Fruit fly (Drosophila melanogaster) whole organism, embryonic: Measurements from ENCODE around the gene CG14442.
A peak's percentile ranks its signal among the peaks of the same experiment; 100 is the strongest.

ENCODE experiments used
- B-H2 ChIP-seq: fragments of 200-800 bp; sonication (Bioruptor generic); optimal IDR thresholded peaks from 2 replicates; lab custom pipeline; 2018; ENCODE audit warnings: missing biosample characterization, mild to moderate bottlenecking, missing genetic modification characterization
- CG1024 ChIP-seq: fragments of 200-800 bp; sonication (Bioruptor generic); IDR thresholded peaks from 2 replicates; pipeline ENCODE4 v1.3.6; 2022; ENCODE audit warnings: missing biosample characterization, missing genetic modification characterization
- CG10274 ChIP-seq: fragments of 200-800 bp; sonication (Bioruptor generic); optimal IDR thresholded peaks from 3 replicates; lab custom pipeline; 2017; ENCODE audit warnings: missing biosample characterization, mild to moderate bottlenecking, missing genetic modification characterization
- CG12299 ChIP-seq: fragments of 200-800 bp; sonication (Bioruptor generic); optimal IDR thresholded peaks from 2 replicates; lab custom pipeline; 2018; ENCODE audit warnings: missing biosample characterization, mild to moderate bottlenecking, missing genetic modification characterization
- CG1603 ChIP-seq: fragments of 200-800 bp; sonication (Bioruptor generic); optimal IDR thresholded peaks from 2 replicates; lab custom pipeline; 2019; ENCODE audit warnings: missing biosample characterization, mild to moderate bottlenecking, missing genetic modification characterization, moderate library complexity
- CG18764 ChIP-seq: fragments of 200-800 bp; sonication (Bioruptor generic); optimal IDR thresholded peaks from 3 replicates; lab custom pipeline; 2016; ENCODE audit warnings: missing biosample characterization, missing genetic modification characterization
- CG3281 ChIP-seq: fragments of 200-800 bp; sonication (Bioruptor generic); optimal IDR thresholded peaks from 3 replicates; lab custom pipeline; 2017; ENCODE audit warnings: missing biosample characterization, mild to moderate bottlenecking, missing genetic modification characterization
- CG33557 ChIP-seq: fragments of 200-800 bp; sonication (Bioruptor generic); optimal IDR thresholded peaks from 2 replicates; lab custom pipeline; 2019; ENCODE audit warnings: missing biosample characterization, mild to moderate bottlenecking, missing genetic modification characterization, moderate library complexity
- CG3838 ChIP-seq: fragments of 200-800 bp; sonication (Bioruptor generic); optimal IDR thresholded peaks from 3 replicates; lab custom pipeline; 2016; ENCODE audit warnings: missing biosample characterization, missing genetic modification characterization
- CG4424 ChIP-seq: fragments of 200-800 bp; sonication (Bioruptor generic); optimal IDR thresholded peaks from 3 replicates; lab custom pipeline; 2016; ENCODE audit warnings: missing biosample characterization, missing genetic modification characterization
- CG4854 ChIP-seq: fragments of 200-800 bp; sonication (Bioruptor generic); optimal IDR thresholded peaks from 2 replicates; lab custom pipeline; 2016; ENCODE audit warnings: missing biosample characterization, missing genetic modification characterization, inconsistent platforms
- CG5245 ChIP-seq: fragments of 200-800 bp; sonication (Bioruptor generic); optimal IDR thresholded peaks from 3 replicates; lab custom pipeline; 2016; ENCODE audit warnings: missing biosample characterization, missing genetic modification characterization
- CG6254 ChIP-seq: fragments of 200-800 bp; sonication (Bioruptor generic); optimal IDR thresholded peaks from 3 replicates; lab custom pipeline; 2017; ENCODE audit warnings: mild to moderate bottlenecking, missing biosample characterization, missing genetic modification reagents, missing genetic modification characterization
- CG8478 ChIP-seq: fragments of >200 bp; optimal IDR thresholded peaks from 2 replicates; lab custom pipeline; 2018
- CTCF ChIP-seq: fragments of 200-800 bp; sonication (Bioruptor generic); optimal IDR thresholded peaks from 2 replicates; lab custom pipeline; 2017; ENCODE audit warnings: missing biosample characterization, mild to moderate bottlenecking, missing genetic modification characterization, moderate library complexity
- Dll ChIP-seq: fragments of 200-800 bp; sonication (Bioruptor generic); IDR thresholded peaks from 4 replicates; pipeline ENCODE4 v1.3.6; 2022; ENCODE audit warnings: missing biosample characterization, missing genetic modification characterization; ENCODE audit not compliant: partially characterized antibody
- Dp ChIP-seq: fragments of 200-800 bp; sonication (Bioruptor generic); optimal IDR thresholded peaks from 2 replicates; lab custom pipeline; 2018; ENCODE audit warnings: missing biosample characterization, mild to moderate bottlenecking, missing genetic modification characterization, moderate library complexity
- Fer2 ChIP-seq: fragments of 200-800 bp; sonication (Bioruptor generic); optimal IDR thresholded peaks from 2 replicates; lab custom pipeline; 2018; ENCODE audit warnings: missing biosample characterization, mild to moderate bottlenecking, missing genetic modification characterization, moderate library complexity
- Fer3 ChIP-seq: fragments of 200-800 bp; sonication (Bioruptor generic); optimal IDR thresholded peaks from 2 replicates; lab custom pipeline; 2018; ENCODE audit warnings: missing biosample characterization, mild to moderate bottlenecking, missing genetic modification characterization, moderate library complexity
- HLH54F ChIP-seq: fragments of 200-800 bp; sonication (Bioruptor generic); optimal IDR thresholded peaks from 3 replicates; lab custom pipeline; 2016; ENCODE audit warnings: missing biosample characterization, missing genetic modification characterization
- HmgZ ChIP-seq: fragments of 200-800 bp; sonication (Bioruptor generic); optimal IDR thresholded peaks from 2 replicates; lab custom pipeline; 2018; ENCODE audit warnings: missing biosample characterization, mild to moderate bottlenecking, missing genetic modification characterization
- Hmr ChIP-seq: fragments of 200-800 bp; sonication (Bioruptor generic); optimal IDR thresholded peaks from 3 replicates; lab custom pipeline; 2017; ENCODE audit warnings: mild to moderate bottlenecking, missing biosample characterization, missing genetic modification reagents, missing genetic modification characterization
- Kr ChIP-seq: fragments of 200-800 bp; sonication (Bioruptor generic); optimal IDR thresholded peaks from 2 replicates; lab custom pipeline; 2017; ENCODE audit warnings: missing biosample characterization, mild to moderate bottlenecking, missing genetic modification characterization
- Lhr ChIP-seq: fragments of 200-800 bp; sonication (Bioruptor generic); optimal IDR thresholded peaks from 3 replicates; lab custom pipeline; 2017; ENCODE audit warnings: mild to moderate bottlenecking, missing biosample characterization, missing genetic modification reagents, missing genetic modification characterization
- Myb ChIP-seq: fragments of 200-800 bp; sonication (Bioruptor generic); optimal IDR thresholded peaks from 2 replicates; lab custom pipeline; 2016; ENCODE audit warnings: missing biosample characterization, missing genetic modification characterization
- Nf-YA ChIP-seq: fragments of 200-800 bp; sonication (Bioruptor generic); IDR thresholded peaks from 2 replicates; pipeline ENCODE4 v1.3.6; 2022; ENCODE audit warnings: missing biosample characterization, missing genetic modification characterization
- Oaz ChIP-seq: fragments of 200-800 bp; sonication (Bioruptor generic); IDR thresholded peaks from 2 replicates; pipeline ENCODE4 v1.3.6; 2022; ENCODE audit warnings: missing biosample characterization, missing genetic modification characterization
- PHDP ChIP-seq: fragments of 200-800 bp; sonication (Bioruptor generic); optimal IDR thresholded peaks from 3 replicates; lab custom pipeline; 2018; ENCODE audit warnings: missing biosample characterization, mild to moderate bottlenecking, missing genetic modification characterization, moderate library complexity
- Pdp1 ChIP-seq, 2 experiments: fragments of 200-800 bp; sonication (Bioruptor generic); optimal IDR thresholded peaks; 3 replicates each; lab custom pipeline; 2016; ENCODE audit warnings: missing biosample characterization in 2 of 2, missing genetic modification characterization in 2 of 2, mild to moderate bottlenecking in 1 of 2, moderate library complexity in 1 of 2
- Ravus ChIP-seq: fragments of 200-800 bp; sonication (Bioruptor generic); IDR thresholded peaks from 2 replicates; pipeline ENCODE4 v1.3.6; 2022; ENCODE audit warnings: missing biosample characterization, missing genetic modification characterization
- Rx ChIP-seq: fragments of 200-800 bp; sonication (Bioruptor generic); IDR thresholded peaks from 2 replicates; pipeline ENCODE4 v1.3.6; 2022; ENCODE audit warnings: missing biosample characterization, missing genetic modification characterization
- Side ChIP-seq: fragments of 200-800 bp; sonication (Bioruptor generic); optimal IDR thresholded peaks from 2 replicates; lab custom pipeline; 2016; ENCODE audit warnings: missing biosample characterization, missing genetic modification characterization
- Spps ChIP-seq: fragments of 200-800 bp; sonication (Bioruptor generic); optimal IDR thresholded peaks from 2 replicates; lab custom pipeline; 2018; ENCODE audit warnings: missing biosample characterization, mild to moderate bottlenecking, missing genetic modification characterization
- Sry-β ChIP-seq: fragments of 200-800 bp; sonication (Bioruptor generic); optimal IDR thresholded peaks from 2 replicates; lab custom pipeline; 2018; ENCODE audit warnings: missing biosample characterization, mild to moderate bottlenecking, missing genetic modification characterization, moderate library complexity
- Stat92E ChIP-seq, 3 experiments: fragments of >200 bp in 2 of 3; fragments of 200-800 bp in 1 of 3; sonication (Bioruptor generic) in 1 of 3; optimal IDR thresholded peaks; 2 replicates each; lab custom pipeline; 2017 to 2019; ENCODE audit warnings: missing biosample characterization in 3 of 3, missing genetic modification characterization in 3 of 3, mild to moderate bottlenecking in 1 of 3, moderate library complexity in 1 of 3
- Vsx1 ChIP-seq: fragments of 200-800 bp; sonication (Bioruptor generic); optimal IDR thresholded peaks from 2 replicates; lab custom pipeline; 2017; ENCODE audit warnings: missing biosample characterization, mild to moderate bottlenecking, missing genetic modification characterization, missing genetic modification reagents
- Xrp1 ChIP-seq: fragments of 200-800 bp; sonication (Bioruptor generic); IDR thresholded peaks from 2 replicates; pipeline ENCODE4 v1.3.6; 2022; ENCODE audit warnings: missing biosample characterization, missing genetic modification characterization
- al ChIP-seq: fragments of 200-800 bp; sonication (Bioruptor generic); IDR thresholded peaks from 2 replicates; pipeline ENCODE4 v1.3.6; 2022; ENCODE audit warnings: missing biosample characterization, missing genetic modification characterization
- amos ChIP-seq: fragments of 200-800 bp; sonication (Bioruptor generic); IDR thresholded peaks from 2 replicates; pipeline ENCODE4 v1.3.6; 2022; ENCODE audit warnings: missing biosample characterization, missing genetic modification characterization; ENCODE audit not compliant: partially characterized antibody
- br ChIP-seq: fragments of >200 bp; optimal IDR thresholded peaks from 2 replicates; lab custom pipeline; 2017
- cato ChIP-seq: fragments of 200-800 bp; sonication (Bioruptor generic); optimal IDR thresholded peaks from 2 replicates; lab custom pipeline; 2016; ENCODE audit warnings: missing biosample characterization, missing genetic modification characterization, borderline replicate concordance
- da ChIP-seq: fragments of 200-800 bp; sonication (Bioruptor generic); optimal IDR thresholded peaks from 2 replicates; lab custom pipeline; 2016; ENCODE audit warnings: missing biosample characterization, missing genetic modification characterization
- danr ChIP-seq: fragments of 200-800 bp; sonication (Bioruptor generic); IDR thresholded peaks from 2 replicates; pipeline ENCODE4 v1.3.6; 2022; ENCODE audit warnings: missing biosample characterization, missing genetic modification characterization
- dpn ChIP-seq, 2 experiments: fragments of 200-800 bp; sonication (Bioruptor generic); optimal IDR thresholded peaks; 3 replicates each; lab custom pipeline; 2016; ENCODE audit warnings: missing biosample characterization in 2 of 2, missing genetic modification characterization in 2 of 2
- dysf ChIP-seq: fragments of 200-800 bp; sonication (Bioruptor generic); IDR thresholded peaks from 3 replicates; pipeline ENCODE4 v1.3.6; 2022; ENCODE audit warnings: missing biosample characterization, missing genetic modification characterization
- ftz-f1 ChIP-seq: fragments of 200-800 bp; sonication (Bioruptor generic); optimal IDR thresholded peaks from 2 replicates; lab custom pipeline; 2016; ENCODE audit warnings: missing biosample characterization, missing genetic modification characterization
- h ChIP-seq: fragments of >200 bp; optimal IDR thresholded peaks from 2 replicates; lab custom pipeline; 2017
- onecut ChIP-seq: fragments of 200-800 bp; sonication (Bioruptor generic); IDR thresholded peaks from 2 replicates; pipeline ENCODE4 v1.3.6; 2022; ENCODE audit warnings: missing biosample characterization, missing genetic modification characterization
- tin ChIP-seq: fragments of 200-800 bp; sonication (Bioruptor generic); optimal IDR thresholded peaks from 3 replicates; lab custom pipeline; 2016; ENCODE audit warnings: missing biosample characterization, missing genetic modification characterization
- unc-4 ChIP-seq: fragments of 200-800 bp; sonication (Bioruptor generic); IDR thresholded peaks from 2 replicates; pipeline ENCODE4 v1.3.6; 2022; ENCODE audit warnings: missing biosample characterization, missing genetic modification characterization; ENCODE audit not compliant: partially characterized antibody
- wek ChIP-seq: fragments of 200-800 bp; sonication (Bioruptor generic); optimal IDR thresholded peaks from 3 replicates; lab custom pipeline; 2018; ENCODE audit warnings: missing biosample characterization, mild to moderate bottlenecking, missing genetic modification characterization, moderate library complexity

CG14442 gene

dm6 chrX:6656023-6656594 lies 38.7 kb downstream of the CG14442 start (continued):
- peak; percentile 70 to 89 for TF ChIP-seq Pdp1 (GFP tag; optimal IDR thresholded peaks at IDR 0.05; lab: Kevin White, UChicago)
- TF ChIP-seq CG5245 (GFP tag; lab: Kevin White, UChicago) = peak; percentile 68
- peak; percentile 70 for TF ChIP-seq cato (GFP tag; lab: Kevin White, UChicago)
- peak; percentile 17 for TF ChIP-seq B-H2 (GFP tag; lab: Kevin White, UChicago)
- peak; percentile 45; the same call in 1 of the 2 replicates for TF ChIP-seq CG1024 (GFP tag; lab: Robert Waterston, UW)
- no peak for TF ChIP-seq unc-4 (GFP tag; lab: Robert Waterston, UW)
- peak; percentile 89 for TF ChIP-seq dysf (GFP tag; lab: Robert Waterston, UW)
- TF ChIP-seq h (lab: Kevin White, UChicago) = no peak
- peak; percentile 76 for TF ChIP-seq CG1603 (tag; lab: Kevin White, UChicago)
- no peak for TF ChIP-seq Spps (tag; lab: Kevin White, UChicago)
- TF ChIP-seq CG3281 = peak; percentile 89
- peak; percentile 62 for TF ChIP-seq Vsx1
- TF ChIP-seq amos (GFP tag; lab: Robert Waterston, UW) = no peak
- TF ChIP-seq Nf-YA (GFP tag; lab: Robert Waterston, UW) = 0 out of 2 replicates have a peak, but pooled peaks have one; percentile 47
- TF ChIP-seq dpn (GFP tag; optimal IDR thresholded peaks at IDR 0.05; lab: Kevin White, UChicago) = peak; percentile 83 to 87
- peak; percentile 60 for TF ChIP-seq Myb (GFP tag; lab: Kevin White, UChicago)
- TF ChIP-seq Rx (GFP tag; lab: Robert Waterston, UW) = peak; percentile 69
- no peak for TF ChIP-seq Kr
- peak; percentile 47 for TF ChIP-seq CG6254 (GFP tag; lab: Kevin White, UChicago)
- peak; percentile 80 for TF ChIP-seq HLH54F
- TF ChIP-seq wek (GFP tag; lab: Kevin White, UChicago) = peak; percentile 26
- peak; percentile 41 for TF ChIP-seq CG33557
- no peak for TF ChIP-seq Sry-β
- TF ChIP-seq Ravus (GFP tag; lab: Robert Waterston, UW) = peak; percentile 46; the same call in 1 of the 2 replicates
- TF ChIP-seq Fer3 (tag; lab: Kevin White, UChicago) = peak; percentile 81
- peak; percentile 77 for TF ChIP-seq CG10274 (GFP tag; lab: Kevin White, UChicago)
- TF ChIP-seq CG3838 = peak; percentile 26
- TF ChIP-seq CTCF (GFP tag; lab: Kevin White, UChicago) = peak; percentile 27
- TF ChIP-seq da (GFP tag; lab: Kevin White, UChicago) = peak; percentile 58
- peak; percentile 71; the same call in 1 of the 2 replicates for TF ChIP-seq al (GFP tag; lab: Robert Waterston, UW)
- TF ChIP-seq CG4424 (GFP tag; lab: Kevin White, UChicago) = peak; percentile 86
- TF ChIP-seq Dll = no peak
- TF ChIP-seq Fer2 (tag; lab: Kevin White, UChicago) = peak; percentile 49
- TF ChIP-seq ftz-f1 (GFP tag; lab: Kevin White, UChicago) = no peak
- TF ChIP-seq Hmr = peak; percentile 91
- TF ChIP-seq Lhr (GFP tag; lab: Kevin White, UChicago) = peak; percentile 40
- TF ChIP-seq Dp (GFP tag; lab: Kevin White, UChicago) = no peak
- TF ChIP-seq Stat92E (GFP tag; optimal IDR thresholded peaks at IDR 0.05; lab: Kevin White, UChicago) = peak in 1 of 3 experiments; percentile 48
- TF ChIP-seq tin (GFP tag; lab: Kevin White, UChicago) = peak; percentile 80
- no peak; the same call in 1 of the 2 replicates for TF ChIP-seq Oaz (GFP tag; lab: Robert Waterston, UW)
- TF ChIP-seq onecut (GFP tag; lab: Robert Waterston, UW) = peak; percentile 81
- TF ChIP-seq Xrp1 = peak; percentile 80
- TF ChIP-seq HmgZ = peak; percentile 81
- peak; percentile 73 for TF ChIP-seq Side (GFP tag; lab: Kevin White, UChicago)
- peak; percentile 77 for TF ChIP-seq CG12299 (tag; lab: Kevin White, UChicago)
- TF ChIP-seq danr = peak; percentile 72
- TF ChIP-seq br = no peak
- no peak for TF ChIP-seq CG8478
- TF ChIP-seq PHDP (tag; lab: Kevin White, UChicago) = peak; percentile 86
- peak; percentile 80 for TF ChIP-seq CG4854
- TF ChIP-seq CG18764 (GFP tag; lab: Kevin White, UChicago) = peak; percentile 76
